Worm (Caenorhabditis elegans) whole organism, young adult: Measurements from ENCODE around the gene F21C10.7.

Experiments used
- F23B12.7 ChIP-seq: sonication (generic microtip); optimal IDR thresholded peaks from 2 replicates; lab custom pipeline; 2017; ENCODE audit warnings: missing genetic modification characterization, mild to moderate bottlenecking, missing compliant biosample characterization, antibody characterized with exemption, moderate library complexity; ENCODE audit not compliant: insufficient read depth
- aptf-2 ChIP-seq: fragments of 200-800 bp; sonication (Bioruptor generic); conservative IDR thresholded peaks from 2 replicates; pipeline ENCODE4 v1.3.6; 2022; ENCODE audit warnings: missing genetic modification reagents, missing genetic modification characterization, missing compliant biosample characterization
- hsf-1 ChIP-seq: fragments of 200-800 bp; sonication (Bioruptor generic); IDR thresholded peaks from 2 replicates; pipeline ENCODE4 v1.3.6; 2022; ENCODE audit warnings: missing genetic modification reagents, missing genetic modification characterization, missing compliant biosample characterization
- lin-35 ChIP-seq, 3 experiments: fragments of 150-350 bp in 2 of 3; sonication (generic microtip) in 1 of 3; optimal IDR thresholded peaks; 2 replicates each; lab custom pipeline; 2014 to 2018; ENCODE audit warnings: missing biosample characterization in 3 of 3, missing genetic modification characterization in 3 of 3, missing genetic modification reagents in 3 of 3
- madf-6 ChIP-seq: fragments of 200-800 bp; sonication (Bioruptor generic); IDR thresholded peaks from 2 replicates; pipeline ENCODE4 v1.3.6; 2022; ENCODE audit warnings: missing genetic modification reagents, missing genetic modification characterization, missing compliant biosample characterization
- tbx-9 ChIP-seq: sonication (generic microtip); optimal IDR thresholded peaks from 2 replicates; lab custom pipeline; 2016; ENCODE audit warnings: borderline replicate concordance, missing genetic modification characterization, inconsistent platforms, missing compliant biosample characterization

ce11 chrV:9148151-9148550 is 35.6 kb downstream of the F21C10.7 start:
- TF ChIP-seq F23B12.7 (tag; lab: Kevin White, UChicago) (no peak), madf-6 (GFP tag; lab: Robert Waterston, UW) (no peak), hsf-1 (GFP tag; lab: Robert Waterston, UW) (no peak), aptf-2 (GFP tag; lab: Robert Waterston, UW) (no peak), tbx-9 (tag; lab: Kevin White, UChicago) (no peak), lin-35 (GFP tag; optimal IDR thresholded peaks at IDR 0.05; lab: Kevin White, UChicago) (no peak)
